Worm (Caenorhabditis elegans) whole organism, young adult: ENCODE results near the gene H12D21.9.

Experiments used
- B0261.1 ChIP-seq: sonication (generic microtip); optimal IDR thresholded peaks from 2 replicates; lab custom pipeline; 2016; ENCODE audit warnings: mild to moderate bottlenecking, missing genetic modification characterization, moderate library complexity, missing compliant biosample characterization
- F49E8.2 ChIP-seq: sonication (generic microtip); optimal IDR thresholded peaks from 3 replicates; lab custom pipeline; 2017; ENCODE audit warnings: missing genetic modification characterization, mild to moderate bottlenecking, missing compliant biosample characterization, antibody characterized with exemption, moderate library complexity; ENCODE audit not compliant: insufficient read depth
- F55B11.4 ChIP-seq: sonication (generic microtip); optimal IDR thresholded peaks from 2 replicates; lab custom pipeline; 2016; ENCODE audit warnings: missing compliant biosample characterization, missing genetic modification characterization, borderline replicate concordance; ENCODE audit not compliant: insufficient read depth
- K12H6.12 ChIP-seq: fragments of 200-800 bp; sonication (Bioruptor generic); optimal IDR thresholded peaks from 2 replicates; lab custom pipeline; 2018; ENCODE audit warnings: mild to moderate bottlenecking, missing genetic modification characterization, missing compliant biosample characterization
- T07F8.4 ChIP-seq: sonication (generic microtip); optimal IDR thresholded peaks from 2 replicates; lab custom pipeline; 2016; ENCODE audit warnings: mild to moderate bottlenecking, missing genetic modification characterization, moderate library complexity, missing compliant biosample characterization
- ZK185.1 ChIP-seq: sonication (generic microtip); optimal IDR thresholded peaks from 2 replicates; lab custom pipeline; 2016; ENCODE audit warnings: mild to moderate bottlenecking, missing genetic modification characterization, missing compliant biosample characterization; ENCODE audit not compliant: poor library complexity, severe bottlenecking
- akir-1 ChIP-seq: fragments of 200-800 bp; sonication (Bioruptor generic); optimal IDR thresholded peaks from 2 replicates; lab custom pipeline; 2018; ENCODE audit warnings: mild to moderate bottlenecking, missing genetic modification characterization, moderate library complexity, missing compliant biosample characterization
- atf-7 ChIP-seq: sonication (generic microtip); optimal IDR thresholded peaks from 2 replicates; lab custom pipeline; 2017; ENCODE audit warnings: mild to moderate bottlenecking, missing genetic modification characterization, missing compliant biosample characterization
- attf-5 ChIP-seq: fragments of 200-800 bp; sonication (Bioruptor generic); optimal IDR thresholded peaks from 2 replicates; lab custom pipeline; 2018; ENCODE audit warnings: mild to moderate bottlenecking, missing genetic modification characterization, missing compliant biosample characterization
- bed-1 ChIP-seq: fragments of 200-800 bp; sonication (Bioruptor generic); IDR thresholded peaks from 2 replicates; pipeline ENCODE4 v1.3.6; 2022; ENCODE audit warnings: missing genetic modification reagents, missing genetic modification characterization, missing compliant biosample characterization
- ceh-100 ChIP-seq: fragments of 200-800 bp; sonication (Bioruptor generic); IDR thresholded peaks from 2 replicates; pipeline ENCODE4 v1.3.6; 2022; ENCODE audit warnings: missing genetic modification reagents, missing genetic modification characterization, missing compliant biosample characterization
- ceh-27 ChIP-seq: fragments of 200-800 bp; sonication (Bioruptor generic); optimal IDR thresholded peaks from 2 replicates; lab custom pipeline; 2018; ENCODE audit warnings: mild to moderate bottlenecking, missing genetic modification characterization, moderate library complexity, missing compliant biosample characterization
- ceh-79 ChIP-seq: sonication (generic microtip); optimal IDR thresholded peaks from 2 replicates; lab custom pipeline; 2017; ENCODE audit warnings: mild to moderate bottlenecking, missing genetic modification characterization, missing compliant biosample characterization
- ceh-91 ChIP-seq: fragments of 200-800 bp; sonication (Bioruptor generic); IDR thresholded peaks from 2 replicates; pipeline ENCODE4 v1.3.6; 2022; ENCODE audit warnings: missing genetic modification reagents, missing genetic modification characterization, missing compliant biosample characterization
- die-1 ChIP-seq: sonication (generic microtip); optimal IDR thresholded peaks from 2 replicates; lab custom pipeline; 2016; ENCODE audit warnings: missing genotype, mild to moderate bottlenecking, missing genetic modification characterization, missing compliant biosample characterization
- dpff-1 ChIP-seq: sonication (generic microtip); optimal IDR thresholded peaks from 2 replicates; lab custom pipeline; 2017; ENCODE audit warnings: mild to moderate bottlenecking, missing genetic modification characterization, missing compliant biosample characterization
- egl-18 ChIP-seq: fragments of 200-800 bp; sonication (Bioruptor generic); IDR thresholded peaks from 2 replicates; pipeline ENCODE4 v1.3.6; 2022; ENCODE audit warnings: missing genetic modification reagents, missing genetic modification characterization, missing compliant biosample characterization
- egrh-3 ChIP-seq: fragments of 200-800 bp; sonication (Bioruptor generic); IDR thresholded peaks from 2 replicates; pipeline ENCODE4 v1.3.6; 2022; ENCODE audit warnings: missing genetic modification reagents, missing genetic modification characterization, missing compliant biosample characterization
- fkh-3 ChIP-seq: sonication (generic microtip); optimal IDR thresholded peaks from 2 replicates; lab custom pipeline; 2016; ENCODE audit warnings: mild to moderate bottlenecking, missing genetic modification characterization, missing compliant biosample characterization
- gei-17 ChIP-seq: fragments of 200-800 bp; sonication (Bioruptor generic); optimal IDR thresholded peaks from 2 replicates; lab custom pipeline; 2018; ENCODE audit warnings: mild to moderate bottlenecking, missing genetic modification characterization, missing compliant biosample characterization
- hmg-1.2 ChIP-seq: fragments of 200-800 bp; sonication (Bioruptor generic); IDR thresholded peaks from 2 replicates; pipeline ENCODE4 v1.3.6; 2022; ENCODE audit warnings: missing genetic modification reagents, missing genetic modification characterization, missing compliant biosample characterization
- let-526 ChIP-seq: fragments of 200-800 bp; sonication (Bioruptor generic); IDR thresholded peaks from 2 replicates; pipeline ENCODE4 v1.3.6; 2022; ENCODE audit warnings: missing genetic modification reagents, missing genetic modification characterization, missing compliant biosample characterization
- lsl-1 ChIP-seq: fragments of 200-800 bp; sonication (Bioruptor generic); optimal IDR thresholded peaks from 2 replicates; lab custom pipeline; 2018; ENCODE audit warnings: mild to moderate bottlenecking, missing genetic modification characterization, moderate library complexity, missing compliant biosample characterization
- lsy-27 ChIP-seq: sonication (generic microtip); optimal IDR thresholded peaks from 2 replicates; lab custom pipeline; 2017; ENCODE audit warnings: missing genetic modification characterization, mild to moderate bottlenecking, missing compliant biosample characterization, antibody characterized with exemption, missing genotype, borderline replicate concordance; ENCODE audit not compliant: insufficient read depth
- pha-4 ChIP-seq: fragments of 150-350 bp; sonication (generic microtip); optimal IDR thresholded peaks from 2 replicates; lab custom pipeline; 2014; ENCODE audit warnings: missing biosample characterization, missing genetic modification reagents, missing genetic modification characterization
- rcor-1 ChIP-seq: fragments of 200-800 bp; sonication (Bioruptor generic); IDR thresholded peaks from 2 replicates; pipeline ENCODE4 v1.3.6; 2022; ENCODE audit warnings: missing genetic modification reagents, missing genetic modification characterization, missing compliant biosample characterization
- rec-8 ChIP-seq, 2 experiments: sonication (generic microtip); optimal IDR thresholded peaks; 2 replicates each; lab custom pipeline; 2016; ENCODE audit warnings: mild to moderate bottlenecking in 2 of 2, missing genetic modification characterization in 2 of 2, missing genetic modification reagents in 2 of 2, missing genotype in 2 of 2, missing biosample characterization in 1 of 2, missing compliant biosample characterization in 1 of 2, moderate library complexity in 1 of 2
- snpc-1.1 ChIP-seq: sonication (generic microtip); optimal IDR thresholded peaks from 2 replicates; lab custom pipeline; 2017; ENCODE audit warnings: missing genetic modification characterization, mild to moderate bottlenecking, missing compliant biosample characterization, antibody characterized with exemption, moderate library complexity, missing genotype, missing genetic modification reagents; ENCODE audit not compliant: insufficient read depth
- snpc-1.3 ChIP-seq: sonication (generic microtip); optimal IDR thresholded peaks from 2 replicates; lab custom pipeline; 2017; ENCODE audit warnings: missing genetic modification characterization, mild to moderate bottlenecking, missing compliant biosample characterization, antibody characterized with exemption, moderate library complexity, missing genotype, missing genetic modification reagents; ENCODE audit not compliant: insufficient read depth
- snpc-4 ChIP-seq, 5 experiments: fragments of 150-350 bp in 1 of 5; sonication (generic microtip) in 4 of 5; optimal IDR thresholded peaks; 2 replicates each; lab custom pipeline; 2014 to 2018; ENCODE audit warnings: missing genetic modification characterization in 5 of 5, missing biosample characterization in 3 of 5, antibody characterized with exemption in 2 of 5, mild to moderate bottlenecking in 2 of 5, missing compliant biosample characterization in 2 of 5, missing genotype in 2 of 5, moderate library complexity in 2 of 5, missing genetic modification reagents in 1 of 5
- tlf-1 ChIP-seq: fragments of 200-800 bp; sonication (Bioruptor generic); optimal IDR thresholded peaks from 2 replicates; lab custom pipeline; 2018; ENCODE audit warnings: mild to moderate bottlenecking, missing genetic modification characterization, missing compliant biosample characterization
- ztf-18 ChIP-seq: sonication (generic microtip); optimal IDR thresholded peaks from 2 replicates; lab custom pipeline; 2016; ENCODE audit warnings: missing genotype, mild to moderate bottlenecking, missing genetic modification characterization, missing compliant biosample characterization
- ztf-22 ChIP-seq: fragments of 200-800 bp; sonication (Bioruptor generic); optimal IDR thresholded peaks from 2 replicates; lab custom pipeline; 2018; ENCODE audit warnings: mild to moderate bottlenecking, missing genetic modification characterization, moderate library complexity, missing compliant biosample characterization

The H12D21.9 gene

ce11 chrV:14949477-14949876 is 40.2 kb upstream of the H12D21.9 start, which contains the start of gene hil-1:
Gene hil-1 (plus strand): TSS chrV:14949777.
- no peak for TF ChIP-seq egl-18
- TF ChIP-seq snpc-4 (GFP tag; optimal IDR thresholded peaks at IDR 0.05; lab: Kevin White, UChicago), result no peak
- TF ChIP-seq snpc-4 (tag; optimal IDR thresholded peaks at IDR 0.05; lab: Kevin White, UChicago), result no peak
- no peak for TF ChIP-seq ceh-100
- TF ChIP-seq akir-1, result no peak
- no peak for TF ChIP-seq bed-1 (GFP tag; lab: Robert Waterston, UW)
- TF ChIP-seq B0261.1 (tag; lab: Kevin White, UChicago), result no peak
- no peak for TF ChIP-seq F49E8.2 (tag; lab: Kevin White, UChicago)
- no peak for TF ChIP-seq snpc-1.1 (tag; lab: Kevin White, UChicago)
- TF ChIP-seq rec-8 (tag; optimal IDR thresholded peaks at IDR 0.05; lab: Kevin White, UChicago), result no peak
- no peak for TF ChIP-seq atf-7
- no peak for TF ChIP-seq gei-17 (GFP tag; lab: Kevin White, UChicago)

ce11 chrV:14948566-14948965 is 39.3 kb upstream of the H12D21.9 start:
- peak; percentile 25; the same call in 1 of the 2 replicates for TF ChIP-seq hmg-1.2 (GFP tag; lab: Robert Waterston, UW)
- no peak for TF ChIP-seq ZK185.1 (tag; lab: Kevin White, UChicago)
- TF ChIP-seq ceh-27, result peak; percentile 60
- TF ChIP-seq let-526 (GFP tag; lab: Robert Waterston, UW), result 0 out of 2 replicates have a peak, but pooled peaks have one; percentile 27
- no peak for TF ChIP-seq ceh-91 (GFP tag; lab: Robert Waterston, UW)
- peak; percentile 74 for TF ChIP-seq K12H6.12 (tag; lab: Kevin White, UChicago)

DNA sequence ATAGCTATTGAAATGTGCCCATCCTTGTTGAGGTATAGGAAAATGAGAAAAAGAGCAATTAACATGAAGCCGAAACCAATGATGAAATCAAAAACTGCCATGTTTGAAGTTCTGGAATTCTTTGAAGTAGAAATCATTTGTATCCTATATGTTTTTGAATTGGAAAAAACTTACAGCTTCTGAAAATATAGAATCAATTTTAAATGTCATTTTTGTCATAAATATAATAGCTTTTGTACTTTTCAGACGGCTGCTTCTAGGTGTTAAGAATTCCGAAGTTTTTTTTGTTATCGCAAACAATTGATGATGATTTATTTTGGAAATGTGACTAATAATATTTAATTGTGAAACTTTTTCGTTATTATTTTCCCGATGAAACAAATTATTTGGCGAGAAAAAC is 37.7 kb upstream of the H12D21.9 start, which contains the start of gene C30G7.4:
C30G7.4 (minus strand) TSS at position 101 of the 400 bp plus-strand sequence.
- TF ChIP-seq rec-8 (tag; optimal IDR thresholded peaks at IDR 0.05; lab: Kevin White, UChicago), result no peak
- TF ChIP-seq gei-17 (GFP tag; lab: Kevin White, UChicago), result no peak
- TF ChIP-seq akir-1, result no peak
- TF ChIP-seq lsl-1, result no peak
- TF ChIP-seq tlf-1 (GFP tag; lab: Kevin White, UChicago), result no peak
- TF ChIP-seq snpc-1.3 (tag; lab: Kevin White, UChicago), result no peak
- TF ChIP-seq F55B11.4 (tag; lab: Kevin White, UChicago), result no peak
- no peak for TF ChIP-seq ztf-22
- TF ChIP-seq lsy-27 (tag; lab: Kevin White, UChicago), result no peak
- no peak for TF ChIP-seq die-1 (tag; lab: Kevin White, UChicago)
- no peak for TF ChIP-seq attf-5 (GFP tag; lab: Kevin White, UChicago)
- TF ChIP-seq rcor-1, result no peak
- TF ChIP-seq egrh-3 (GFP tag; lab: Robert Waterston, UW), result no peak
- TF ChIP-seq pha-4 (tag; lab: Kevin White, UChicago), result no peak
- TF ChIP-seq dpff-1 (tag; lab: Kevin White, UChicago), result no peak
- no peak for TF ChIP-seq snpc-4 (GFP tag; optimal IDR thresholded peaks at IDR 0.05; lab: Kevin White, UChicago)
- TF ChIP-seq snpc-4 (tag; optimal IDR thresholded peaks at IDR 0.05; lab: Kevin White, UChicago), result no peak
- TF ChIP-seq ztf-18 (tag; lab: Kevin White, UChicago), result no peak
- no peak for TF ChIP-seq fkh-3 (tag; lab: Kevin White, UChicago)
- no peak for TF ChIP-seq ceh-79
- no peak for TF ChIP-seq T07F8.4
